Worm (Caenorhabditis elegans) whole organism, midembryonic: ENCODE data around the gene F53B7.7.

ENCODE experiments used
- med-1 ChIP-seq: sonication (generic microtip); optimal IDR thresholded peaks from 2 replicates; lab custom pipeline; 2017; ENCODE audit warnings: missing genetic modification characterization, mild to moderate bottlenecking, missing compliant biosample characterization, antibody characterized with exemption, missing genetic modification reagents; ENCODE audit not compliant: insufficient read depth
- ztf-23 ChIP-seq: fragments of 200-800 bp; sonication (Bioruptor generic); IDR thresholded peaks from 2 replicates; pipeline ENCODE4 v1.3.6; 2022; ENCODE audit warnings: missing genetic modification reagents, missing genetic modification characterization, missing compliant biosample characterization

- no peak for TF ChIP-seq med-1 (GFP tag; lab: Kevin White, UChicago)
- TF ChIP-seq ztf-23 (GFP tag; lab: Robert Waterston, UW): no peak
Observed at ce11 chrV:11016846-11017553, 18.1 kb downstream of the F53B7.7 start.
